Fruit fly (Drosophila melanogaster): ENCODE measurements around the gene CG14073.
A peak's percentile ranks its signal among the peaks of the same experiment; 100 is the strongest.

The CG14073 gene

DNA sequence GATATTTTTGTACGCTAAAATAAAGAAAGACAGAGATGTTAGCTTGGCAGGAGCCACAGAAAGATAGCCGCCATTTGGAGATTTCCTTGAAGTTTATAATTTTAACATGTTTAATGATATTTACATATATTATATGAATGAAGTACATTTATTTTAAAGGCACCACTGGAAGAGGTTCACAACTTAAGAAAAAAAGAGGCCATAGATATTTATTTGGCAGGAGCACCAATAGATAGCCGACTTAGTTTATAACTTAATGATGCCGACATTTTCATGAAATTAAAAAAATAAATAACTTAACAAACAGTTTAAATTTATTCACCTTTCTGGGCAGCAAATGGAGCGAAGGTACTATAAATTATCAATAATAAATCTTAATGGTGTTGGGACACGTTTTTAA, 1.6 kb upstream of the CG14073 start:
- TF ChIP-seq Hr78 (GFP tag; optimal IDR thresholded peaks at IDR 0.05) (no peak), sage (GFP tag; optimal IDR thresholded peaks at IDR 0.05) (no peak), Hr83 (GFP tag; optimal IDR thresholded peaks at IDR 0.05; ENCODE audit: poor library complexity, severe bottlenecking) (no peak), pan (optimal IDR thresholded peaks at IDR 0.05) (no peak)

DNA sequence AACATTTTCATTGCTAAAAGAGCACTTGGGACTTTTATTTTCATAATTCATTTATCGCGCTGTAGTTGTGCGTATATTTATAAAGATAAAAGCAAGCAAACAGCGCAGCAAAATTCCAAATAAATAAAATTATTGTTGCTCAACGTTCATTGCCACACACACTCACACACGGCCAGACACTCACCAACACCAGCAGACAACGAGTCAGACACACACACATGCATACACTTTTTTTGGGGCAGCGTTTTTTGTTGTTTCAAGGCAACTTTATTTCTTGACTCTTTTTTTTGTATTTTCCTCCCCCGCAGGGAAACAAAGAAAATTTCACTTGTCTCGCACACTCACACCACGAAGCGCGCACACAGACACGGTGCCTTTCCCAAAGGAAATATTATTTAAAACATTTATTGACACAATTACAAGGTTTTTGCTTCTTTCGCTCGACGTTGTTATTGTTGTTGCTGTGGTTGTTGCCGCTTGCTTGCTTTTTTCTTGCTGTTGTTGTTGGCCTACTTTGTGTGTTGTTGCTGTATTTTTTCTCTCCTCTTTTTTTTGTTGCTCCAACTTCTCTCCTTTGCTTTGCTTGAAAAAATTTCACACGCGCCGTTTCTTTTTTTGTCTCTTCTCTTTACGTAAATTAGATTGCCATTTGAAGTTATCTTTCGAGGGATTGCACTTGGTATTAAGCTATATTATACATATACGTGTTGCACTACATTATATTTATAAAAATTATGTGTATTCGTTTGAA, 413 bp downstream of the CG14073 start:
- TF ChIP-seq Sp1 (GFP tag; optimal IDR thresholded peaks at IDR 0.05), result peak; percentile 19
- no peak for TF ChIP-seq foxo (GFP tag; optimal IDR thresholded peaks at IDR 0.05)
- TF ChIP-seq CG32264 (GFP tag; optimal IDR thresholded peaks at IDR 0.05), result no peak
- no peak for TF ChIP-seq Hr83 (GFP tag; optimal IDR thresholded peaks at IDR 0.05; ENCODE audit: poor library complexity, severe bottlenecking)
- peak; percentile 24 for TF ChIP-seq brk (GFP tag; optimal IDR thresholded peaks at IDR 0.05)
- TF ChIP-seq OdsH (GFP tag; optimal IDR thresholded peaks at IDR 0.05), result peak; percentile 13
- TF ChIP-seq Dif (GFP tag; optimal IDR thresholded peaks at IDR 0.05; ENCODE audit: partially characterized antibody), result peak; percentile 0
- TF ChIP-seq br (GFP tag; optimal IDR thresholded peaks at IDR 0.05), result peak; percentile 30
- peak; percentile 64 for TF ChIP-seq CrebA (GFP tag; optimal IDR thresholded peaks at IDR 0.05; ENCODE audit: borderline replicate concordance)
- no peak for TF ChIP-seq Abd-B (GFP tag; optimal IDR thresholded peaks at IDR 0.05)
- no peak for TF ChIP-seq dsf (GFP tag; optimal IDR thresholded peaks at IDR 0.05; ENCODE audit: borderline replicate concordance)
- no peak for TF ChIP-seq Rel (GFP tag; optimal IDR thresholded peaks at IDR 0.05)
- TF ChIP-seq Rel (tag; optimal IDR thresholded peaks at IDR 0.05), result peak; percentile 43
- TF ChIP-seq HLH106 (tag; optimal IDR thresholded peaks at IDR 0.05), result no peak
- TF ChIP-seq Hr78 (GFP tag; optimal IDR thresholded peaks at IDR 0.05), result no peak
- TF ChIP-seq Dfd (GFP tag; optimal IDR thresholded peaks at IDR 0.05), result peak; percentile 21
- TF ChIP-seq Jra (GFP tag; optimal IDR thresholded peaks at IDR 0.05), result no peak
- TF ChIP-seq fru (GFP tag; optimal IDR thresholded peaks at IDR 0.05), result peak; percentile 23
- TF ChIP-seq Mio (GFP tag; optimal IDR thresholded peaks at IDR 0.05), result no peak
- no peak for TF ChIP-seq sv (GFP tag; optimal IDR thresholded peaks at IDR 0.05)
- peak; percentile 57 for TF ChIP-seq psq (GFP tag; optimal IDR thresholded peaks at IDR 0.05)
- TF ChIP-seq jim (GFP tag; optimal IDR thresholded peaks at IDR 0.05), result peak; percentile 45
- TF ChIP-seq Hnf4 (GFP tag; optimal IDR thresholded peaks at IDR 0.05), result no peak

dm6 chr3L:18819262-18819886, 1.1 kb downstream of the CG14073 start:
- TF ChIP-seq OdsH (GFP tag; optimal IDR thresholded peaks at IDR 0.05) (no peak), Hr78 (GFP tag; optimal IDR thresholded peaks at IDR 0.05) (no peak), psq (GFP tag; optimal IDR thresholded peaks at IDR 0.05) (peak; percentile 53), Sp1 (GFP tag; optimal IDR thresholded peaks at IDR 0.05) (no peak), jim (GFP tag; optimal IDR thresholded peaks at IDR 0.05) (peak; percentile 14), Vsx2 (GFP tag; optimal IDR thresholded peaks at IDR 0.05; ENCODE audit: partially characterized antibody) (peak; percentile 19)

DNA sequence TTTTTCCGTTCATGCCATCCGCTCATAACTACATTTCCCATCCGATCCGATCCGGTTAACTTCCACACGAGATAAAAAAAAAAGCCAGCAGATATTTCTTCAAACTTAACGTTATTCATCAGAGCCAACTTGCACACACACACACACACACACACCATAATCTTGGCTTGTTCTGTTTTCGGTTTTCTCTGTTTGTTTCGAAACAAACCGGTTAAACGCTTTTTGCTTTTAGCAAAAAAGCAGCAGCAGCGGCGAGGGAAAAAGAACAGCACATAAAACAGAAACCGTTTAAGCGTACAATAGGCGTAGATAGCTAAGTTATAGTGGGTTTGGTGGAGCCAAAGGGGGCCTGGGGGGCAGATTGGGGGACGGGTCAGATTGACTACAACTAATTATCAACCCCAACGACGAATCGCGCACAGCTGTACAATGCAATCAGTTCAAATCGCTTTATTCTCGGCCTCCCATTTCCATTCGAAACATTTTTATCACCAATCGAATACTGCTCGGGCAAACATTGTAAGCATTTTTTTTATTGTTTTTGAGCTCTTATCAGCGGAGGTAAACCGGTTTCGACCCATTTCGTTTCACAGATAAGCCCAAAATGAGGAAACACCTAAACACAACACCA, 3.1 kb downstream of the CG14073 start:
- TF ChIP-seq GATAd (GFP tag; optimal IDR thresholded peaks at IDR 0.05) (no peak), OdsH (GFP tag; optimal IDR thresholded peaks at IDR 0.05) (no peak)

DNA sequence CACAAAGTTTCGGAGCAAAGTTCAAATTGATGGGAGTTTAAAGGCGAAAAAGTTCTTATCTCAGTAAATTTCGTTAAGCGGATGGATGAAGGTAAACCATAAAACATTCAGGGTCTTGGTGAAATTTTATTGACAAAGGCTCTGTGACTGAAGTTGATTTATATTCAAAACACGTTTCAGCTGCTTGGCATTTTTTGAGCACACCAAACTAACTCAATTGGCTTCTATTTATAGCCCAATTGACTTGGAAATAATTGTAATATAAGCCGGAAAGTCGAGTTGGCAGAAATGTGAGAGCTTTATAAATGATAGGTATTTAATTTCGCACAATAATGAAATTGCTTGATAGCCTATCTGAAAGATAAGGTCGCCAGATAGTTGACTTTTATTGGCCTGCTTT, 3.8 kb downstream of the CG14073 start:
- TF ChIP-seq CG32264 (GFP tag; optimal IDR thresholded peaks at IDR 0.05) (no peak), tai (GFP tag; optimal IDR thresholded peaks at IDR 0.05) (peak; percentile 6)

DNA sequence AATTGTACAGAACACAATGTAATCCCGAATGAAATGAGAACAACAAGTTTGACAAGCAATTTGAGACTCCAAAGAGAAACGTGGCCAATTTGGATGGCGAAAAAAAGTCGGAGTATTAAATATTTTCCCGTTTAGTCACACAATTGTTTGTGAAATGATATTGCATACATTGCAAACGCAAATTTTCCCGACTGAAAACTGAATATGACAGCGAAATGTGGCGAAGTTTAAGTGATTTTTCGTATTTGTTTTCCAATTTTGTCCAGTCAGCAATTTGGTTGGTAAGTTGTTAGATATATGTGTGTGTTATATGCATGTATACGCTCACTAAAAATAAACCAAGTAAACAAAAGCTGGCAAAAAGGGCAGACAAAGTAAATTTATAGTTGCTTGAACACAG, 4.3 kb downstream of the CG14073 start:
- TF ChIP-seq tai (GFP tag; optimal IDR thresholded peaks at IDR 0.05) (no peak), Mio (GFP tag; optimal IDR thresholded peaks at IDR 0.05) (no peak), lola (GFP tag; optimal IDR thresholded peaks at IDR 0.05) (no peak), jim (GFP tag; optimal IDR thresholded peaks at IDR 0.05) (no peak)
